Fruit fly (Drosophila melanogaster): ENCODE data around the gene mRpL2.

- TF ChIP-seq nmo (GFP tag; optimal IDR thresholded peaks at IDR 0.05) (no peak), Rfx (GFP tag; IDR thresholded peaks at IDR 0.05) (no peak), CG3838 (GFP tag; optimal IDR thresholded peaks at IDR 0.05) (no peak), mam (GFP tag; optimal IDR thresholded peaks at IDR 0.05) (no peak)
These were observed 28.1 kb upstream of the mRpL2 start for dm6 chr3L:11092610-11092961.

All from whole organism, embryonic.